Fruit fly (Drosophila melanogaster) whole organism, embryonic: ENCODE data around the gene CG33282.

Experiments
- Ada2b ChIP-seq: fragments of 200-800 bp; sonication (Bioruptor generic); IDR thresholded peaks from 2 replicates; pipeline ENCODE4 v1.3.6; 2022; ENCODE audit warnings: missing biosample characterization, missing genetic modification characterization
- Antp ChIP-seq: fragments of 200-800 bp; sonication (Bioruptor generic); optimal IDR thresholded peaks from 3 replicates; lab custom pipeline; 2016; ENCODE audit warnings: missing biosample characterization, missing genetic modification characterization
- B-H1 ChIP-seq: fragments of 200-800 bp; sonication (Bioruptor generic); IDR thresholded peaks from 3 replicates; pipeline ENCODE4 v1.3.6; 2022; ENCODE audit warnings: missing biosample characterization, missing genetic modification characterization
- CG10147 ChIP-seq: fragments of 200-800 bp; sonication (Bioruptor generic); optimal IDR thresholded peaks from 2 replicates; lab custom pipeline; 2019; ENCODE audit warnings: missing biosample characterization, mild to moderate bottlenecking, missing genetic modification characterization, moderate library complexity
- CG10654 ChIP-seq: fragments of 200-800 bp; sonication (Bioruptor generic); optimal IDR thresholded peaks from 2 replicates; lab custom pipeline; 2016; ENCODE audit warnings: missing biosample characterization, missing genetic modification characterization
- CG11456 ChIP-seq: fragments of 200-800 bp; sonication (Bioruptor generic); IDR thresholded peaks from 3 replicates; pipeline ENCODE4 v1.3.6; 2022; ENCODE audit warnings: missing biosample characterization, missing genetic modification characterization
- CG11696 ChIP-seq: fragments of 200-800 bp; sonication (Bioruptor generic); IDR thresholded peaks from 2 replicates; pipeline ENCODE4 v1.3.6; 2022; ENCODE audit warnings: missing biosample characterization, missing genetic modification characterization
- CG1233 ChIP-seq: fragments of 200-800 bp; sonication (Bioruptor generic); optimal IDR thresholded peaks from 4 replicates; lab custom pipeline; 2018; ENCODE audit warnings: missing biosample characterization, mild to moderate bottlenecking, missing genetic modification characterization
- CG1529 ChIP-seq: fragments of 200-800 bp; sonication (Bioruptor generic); optimal IDR thresholded peaks from 3 replicates; lab custom pipeline; 2018; ENCODE audit warnings: missing biosample characterization, missing genetic modification characterization
- CG15601 ChIP-seq: fragments of 200-800 bp; sonication (Bioruptor generic); optimal IDR thresholded peaks from 3 replicates; lab custom pipeline; 2019; ENCODE audit warnings: missing biosample characterization, mild to moderate bottlenecking, missing genetic modification characterization, moderate library complexity
- CG17359 ChIP-seq: fragments of 200-800 bp; sonication (Bioruptor generic); optimal IDR thresholded peaks from 3 replicates; lab custom pipeline; 2018; ENCODE audit warnings: missing biosample characterization, mild to moderate bottlenecking, missing genetic modification characterization, moderate library complexity
- CG18476 ChIP-seq: fragments of 200-800 bp; sonication (Bioruptor generic); optimal IDR thresholded peaks from 2 replicates; lab custom pipeline; 2016; ENCODE audit warnings: missing biosample characterization, mild to moderate bottlenecking, missing genetic modification characterization
- CG18764 ChIP-seq: fragments of 200-800 bp; sonication (Bioruptor generic); optimal IDR thresholded peaks from 3 replicates; lab custom pipeline; 2016; ENCODE audit warnings: missing biosample characterization, missing genetic modification characterization
- CG2199 ChIP-seq: fragments of 200-800 bp; sonication (Bioruptor generic); IDR thresholded peaks from 3 replicates; pipeline ENCODE4 v1.3.6; 2022; ENCODE audit warnings: missing biosample characterization, missing genetic modification characterization
- CG3281 ChIP-seq: fragments of 200-800 bp; sonication (Bioruptor generic); optimal IDR thresholded peaks from 3 replicates; lab custom pipeline; 2017; ENCODE audit warnings: missing biosample characterization, mild to moderate bottlenecking, missing genetic modification characterization
- CG33557 ChIP-seq: fragments of 200-800 bp; sonication (Bioruptor generic); optimal IDR thresholded peaks from 2 replicates; lab custom pipeline; 2019; ENCODE audit warnings: missing biosample characterization, mild to moderate bottlenecking, missing genetic modification characterization, moderate library complexity
- CG34224 ChIP-seq: fragments of 200-800 bp; sonication (Bioruptor generic); IDR thresholded peaks from 3 replicates; pipeline ENCODE4 v1.3.6; 2022; ENCODE audit warnings: missing biosample characterization, missing genetic modification characterization; ENCODE audit not compliant: partially characterized antibody
- CG5180 ChIP-seq: fragments of 200-800 bp; sonication (Bioruptor generic); optimal IDR thresholded peaks from 3 replicates; lab custom pipeline; 2017; ENCODE audit warnings: missing biosample characterization, missing genetic modification characterization, mild to moderate bottlenecking, moderate library complexity, missing genetic modification reagents
- CG6254 ChIP-seq: fragments of 200-800 bp; sonication (Bioruptor generic); optimal IDR thresholded peaks from 3 replicates; lab custom pipeline; 2017; ENCODE audit warnings: mild to moderate bottlenecking, missing biosample characterization, missing genetic modification reagents, missing genetic modification characterization
- CG8281 ChIP-seq: fragments of 200-800 bp; sonication (Bioruptor generic); optimal IDR thresholded peaks from 2 replicates; lab custom pipeline; 2018; ENCODE audit warnings: missing biosample characterization, mild to moderate bottlenecking, missing genetic modification characterization, moderate library complexity
- CG8478 ChIP-seq: fragments of >200 bp; optimal IDR thresholded peaks from 2 replicates; lab custom pipeline; 2018
- CG9932 ChIP-seq: fragments of 200-800 bp; sonication (Bioruptor generic); IDR thresholded peaks from 2 replicates; pipeline ENCODE4 v1.3.6; 2022; ENCODE audit warnings: missing biosample characterization, missing genetic modification characterization
- Chrac-16 ChIP-seq: fragments of 200-800 bp; sonication (Bioruptor generic); optimal IDR thresholded peaks from 3 replicates; lab custom pipeline; 2016; ENCODE audit warnings: missing biosample characterization, missing genetic modification characterization
- CkIIα-i1 ChIP-seq: fragments of 200-800 bp; sonication (Bioruptor generic); IDR thresholded peaks from 2 replicates; pipeline ENCODE4 v1.3.6; 2022; ENCODE audit warnings: missing biosample characterization, missing genetic modification characterization
- Doc2 ChIP-seq: fragments of 200-800 bp; sonication (Bioruptor generic); IDR thresholded peaks from 2 replicates; pipeline ENCODE4 v1.3.6; 2022; ENCODE audit warnings: missing biosample characterization, missing genetic modification characterization
- Drgx ChIP-seq: fragments of 200-800 bp; sonication (Bioruptor generic); IDR thresholded peaks from 2 replicates; pipeline ENCODE4 v1.3.6; 2022; ENCODE audit warnings: missing biosample characterization, missing genetic modification characterization
- Hr51 ChIP-seq, 2 experiments: fragments of 200-800 bp; sonication (Bioruptor generic); optimal IDR thresholded peaks; 2 replicates in 1 of 2; 3 replicates in 1 of 2; lab custom pipeline; 2016 to 2018; ENCODE audit warnings: missing biosample characterization in 2 of 2, missing genetic modification characterization in 2 of 2, mild to moderate bottlenecking in 1 of 2, moderate library complexity in 1 of 2
- Hsf ChIP-seq: fragments of 200-800 bp; sonication (Bioruptor generic); optimal IDR thresholded peaks from 3 replicates; lab custom pipeline; 2016; ENCODE audit warnings: missing biosample characterization, missing genetic modification characterization
- MESR4 ChIP-seq: fragments of 200-800 bp; sonication (Bioruptor generic); optimal IDR thresholded peaks from 2 replicates; lab custom pipeline; 2018; ENCODE audit warnings: missing biosample characterization, mild to moderate bottlenecking, missing genetic modification characterization, moderate library complexity
- Med ChIP-seq: fragments of 200-800 bp; sonication (Bioruptor generic); peaks from one replicate; lab custom pipeline; 2016; ENCODE audit warnings: missing biosample characterization, missing genetic modification characterization, mild to moderate bottlenecking, inconsistent platforms, moderate library complexity
- NK7.1 ChIP-seq: fragments of 200-800 bp; sonication (Bioruptor generic); optimal IDR thresholded peaks from 3 replicates; lab custom pipeline; 2016; ENCODE audit warnings: missing biosample characterization, missing genetic modification characterization
- ara ChIP-seq: fragments of 200-800 bp; sonication (Bioruptor generic); IDR thresholded peaks from 2 replicates; pipeline ENCODE4 v1.3.6; 2022; ENCODE audit warnings: missing biosample characterization, missing genetic modification characterization
- bab2 ChIP-seq: fragments of 200-800 bp; sonication (Bioruptor generic); optimal IDR thresholded peaks from 2 replicates; lab custom pipeline; 2016; ENCODE audit warnings: missing biosample characterization, missing genetic modification characterization
- chn ChIP-seq: fragments of 200-800 bp; sonication (Bioruptor generic); optimal IDR thresholded peaks from 2 replicates; lab custom pipeline; 2016; ENCODE audit warnings: missing biosample characterization, missing genetic modification characterization
- da ChIP-seq: fragments of 200-800 bp; sonication (Bioruptor generic); optimal IDR thresholded peaks from 2 replicates; lab custom pipeline; 2016; ENCODE audit warnings: missing biosample characterization, missing genetic modification characterization
- disco-r ChIP-seq: fragments of 200-800 bp; sonication (Bioruptor generic); optimal IDR thresholded peaks from 2 replicates; lab custom pipeline; 2016; ENCODE audit warnings: missing biosample characterization, missing genetic modification characterization
- ems ChIP-seq: fragments of 200-800 bp; sonication (Bioruptor generic); optimal IDR thresholded peaks from 3 replicates; lab custom pipeline; 2016; ENCODE audit warnings: missing biosample characterization, missing genetic modification characterization
- fd3F ChIP-seq: fragments of 200-800 bp; sonication (Bioruptor generic); optimal IDR thresholded peaks from 2 replicates; lab custom pipeline; 2018; ENCODE audit warnings: missing biosample characterization, mild to moderate bottlenecking, missing genetic modification characterization, moderate library complexity
- fd64A ChIP-seq: fragments of 200-800 bp; sonication (Bioruptor generic); optimal IDR thresholded peaks from 3 replicates; lab custom pipeline; 2018; ENCODE audit warnings: missing biosample characterization, mild to moderate bottlenecking, missing genetic modification characterization
- gem ChIP-seq: fragments of 200-800 bp; sonication (Bioruptor generic); optimal IDR thresholded peaks from 2 replicates; lab custom pipeline; 2019; ENCODE audit warnings: missing biosample characterization, mild to moderate bottlenecking, missing genetic modification characterization, moderate library complexity
- inv ChIP-seq: fragments of 200-800 bp; sonication (Bioruptor generic); IDR thresholded peaks from 2 replicates; pipeline ENCODE4 v1.3.6; 2022; ENCODE audit warnings: missing biosample characterization, missing genetic modification characterization; ENCODE audit not compliant: partially characterized antibody
- mam ChIP-seq: fragments of 200-800 bp; sonication (Bioruptor generic); optimal IDR thresholded peaks from 3 replicates; lab custom pipeline; 2016; ENCODE audit warnings: missing biosample characterization, missing genetic modification characterization
- nom ChIP-seq: fragments of 200-800 bp; sonication (Bioruptor generic); optimal IDR thresholded peaks from 2 replicates; lab custom pipeline; 2017; ENCODE audit warnings: missing biosample characterization, missing genetic modification characterization, mild to moderate bottlenecking, moderate library complexity, missing genetic modification reagents
- onecut ChIP-seq: fragments of 200-800 bp; sonication (Bioruptor generic); IDR thresholded peaks from 2 replicates; pipeline ENCODE4 v1.3.6; 2022; ENCODE audit warnings: missing biosample characterization, missing genetic modification characterization
- prd ChIP-seq, 3 experiments: fragments of >200 bp in 2 of 3; fragments of 200-800 bp in 1 of 3; sonication (Bioruptor generic) in 1 of 3; optimal IDR thresholded peaks in 2 of 3; IDR thresholded peaks in 1 of 3; 2 replicates in 2 of 3; 3 replicates in 1 of 3; pipeline versions ENCODE4 v1.3.6 to Lab custom; 2017 to 2022; ENCODE audit warnings: missing biosample characterization in 1 of 3, missing genetic modification characterization in 1 of 3
- ro ChIP-seq: fragments of 200-800 bp; sonication (Bioruptor generic); IDR thresholded peaks from 2 replicates; pipeline ENCODE4 v1.3.6; 2022; ENCODE audit warnings: missing biosample characterization, missing genetic modification characterization
- schlank ChIP-seq: fragments of 200-800 bp; sonication (Bioruptor generic); optimal IDR thresholded peaks from 2 replicates; lab custom pipeline; 2018; ENCODE audit warnings: missing biosample characterization, mild to moderate bottlenecking, missing genetic modification characterization
- slou ChIP-seq: fragments of 200-800 bp; sonication (Bioruptor generic); optimal IDR thresholded peaks from 3 replicates; lab custom pipeline; 2016; ENCODE audit warnings: missing biosample characterization, missing genetic modification characterization
- tx ChIP-seq: fragments of 200-800 bp; sonication (Bioruptor generic); optimal IDR thresholded peaks from 2 replicates; lab custom pipeline; 2016; ENCODE audit warnings: missing biosample characterization, missing genetic modification characterization
- yki ChIP-seq: fragments of >200 bp; optimal IDR thresholded peaks from 3 replicates; lab custom pipeline; 2018

Gene CG33282

DNA sequence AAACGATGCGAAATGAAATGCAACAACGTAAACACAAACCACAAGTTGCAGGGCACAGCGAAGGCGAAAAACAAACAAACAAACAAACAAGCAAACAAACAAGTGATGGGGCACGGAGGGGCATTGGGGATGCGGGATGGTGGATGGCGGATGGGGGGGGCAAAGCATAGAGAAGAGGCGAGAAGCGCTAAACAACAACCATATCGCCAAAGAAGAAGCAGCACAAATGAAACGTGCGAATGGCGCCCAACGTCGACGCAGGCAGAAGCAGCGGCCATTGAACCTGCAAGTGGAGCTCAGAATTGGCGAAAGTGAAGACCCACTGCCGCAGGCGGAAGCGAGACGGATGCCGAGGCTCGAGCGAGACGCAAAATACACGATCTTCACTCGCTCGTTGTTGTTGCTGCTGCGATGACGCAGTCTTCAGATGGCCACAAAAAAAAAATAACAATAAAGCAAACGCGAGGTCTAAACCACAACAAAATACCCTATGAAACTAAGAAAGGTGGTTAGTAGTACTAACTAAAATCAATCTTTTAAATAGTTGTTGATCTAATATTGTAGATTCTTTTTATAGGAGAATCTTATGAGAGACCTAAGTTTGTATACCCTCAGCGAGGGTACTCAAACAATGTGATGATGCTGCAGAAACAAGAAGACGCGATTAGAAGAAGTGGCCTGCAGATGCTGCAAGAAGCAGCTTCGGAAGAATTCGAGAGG lies 18.2 kb downstream of the CG33282 start (continued):
- TF ChIP-seq CG18764, result no peak
- no peak for TF ChIP-seq disco-r (GFP tag; lab: Kevin White, UChicago)
- TF ChIP-seq CG11456 (GFP tag; lab: Robert Waterston, UW), result 0 out of 3 replicates have a peak, but pooled peaks have one; percentile 5
- TF ChIP-seq NK7.1 (GFP tag; lab: Kevin White, UChicago), result no peak
- no peak for TF ChIP-seq CkIIα-i1 (GFP tag; lab: Robert Waterston, UW)
- no peak for TF ChIP-seq CG17359
- TF ChIP-seq yki (lab: Kevin White, UChicago), result no peak
- no peak for TF ChIP-seq da (GFP tag; lab: Kevin White, UChicago)
- no peak for TF ChIP-seq MESR4
- TF ChIP-seq nom, result peak; percentile 8
- no peak for TF ChIP-seq ro (GFP tag; lab: Robert Waterston, UW)
- TF ChIP-seq CG10654 (GFP tag; lab: Kevin White, UChicago), result no peak
- no peak for TF ChIP-seq CG9932 (GFP tag; lab: Robert Waterston, UW)
- TF ChIP-seq CG6254 (GFP tag; lab: Kevin White, UChicago), result no peak
- TF ChIP-seq Hsf (GFP tag; lab: Kevin White, UChicago), result no peak
- no peak for TF ChIP-seq ara (GFP tag; lab: Robert Waterston, UW)
- TF ChIP-seq CG5180 (GFP tag; lab: Kevin White, UChicago), result no peak
- TF ChIP-seq CG8281 (tag; lab: Kevin White, UChicago), result no peak
- no peak for TF ChIP-seq mam (GFP tag; lab: Kevin White, UChicago)
- TF ChIP-seq CG8478 (lab: Kevin White, UChicago), result no peak
- TF ChIP-seq Drgx (GFP tag; lab: Robert Waterston, UW), result peak; percentile 80
- TF ChIP-seq Chrac-16, result no peak
- no peak for TF ChIP-seq CG2199 (GFP tag; lab: Robert Waterston, UW)
- no peak for TF ChIP-seq CG18476 (GFP tag; lab: Kevin White, UChicago)
- no peak for TF ChIP-seq slou
- TF ChIP-seq CG1233 (GFP tag; lab: Kevin White, UChicago), result no peak
- no peak for TF ChIP-seq CG10147 (GFP tag; lab: Kevin White, UChicago)
- TF ChIP-seq CG15601 (tag; lab: Kevin White, UChicago), result no peak
- no peak for TF ChIP-seq Antp (GFP tag; lab: Kevin White, UChicago)
- no peak for TF ChIP-seq bab2 (GFP tag; lab: Kevin White, UChicago)
- no peak for TF ChIP-seq Doc2
- TF ChIP-seq prd (optimal IDR thresholded peaks at IDR 0.05; lab: Kevin White, UChicago), result no peak
- peak; percentile 42; the same call in 1 of the 3 replicates for TF ChIP-seq prd (GFP tag; IDR thresholded peaks at IDR 0.05; lab: Robert Waterston, UW)
- TF ChIP-seq CG1529, result peak; percentile 24
- peak; percentile 25 for TF ChIP-seq fd64A (GFP tag; lab: Kevin White, UChicago)
- no peak for TF ChIP-seq Ada2b
- no peak for TF ChIP-seq chn (GFP tag; lab: Kevin White, UChicago)
- TF ChIP-seq inv (GFP tag; lab: Robert Waterston, UW), result no peak
- TF ChIP-seq tx (GFP tag; lab: Kevin White, UChicago), result no peak
- TF ChIP-seq CG33557, result peak; percentile 29
- TF ChIP-seq schlank, result no peak
- no peak for TF ChIP-seq ems (GFP tag; lab: Kevin White, UChicago)
- no peak for TF ChIP-seq CG34224 (GFP tag; lab: Robert Waterston, UW)
- peak; percentile 11 for TF ChIP-seq gem (tag; lab: Kevin White, UChicago)
- TF ChIP-seq Hr51 (GFP tag; optimal IDR thresholded peaks at IDR 0.05; lab: Kevin White, UChicago), result no peak
- TF ChIP-seq B-H1, result no peak
- peak; percentile 49 for TF ChIP-seq Med (GFP tag; lab: Kevin White, UChicago)
- no peak for TF ChIP-seq CG3281 (GFP tag; lab: Kevin White, UChicago)
- TF ChIP-seq fd3F, result no peak
- no peak for TF ChIP-seq CG11696 (GFP tag; lab: Robert Waterston, UW)
- TF ChIP-seq onecut (GFP tag; lab: Robert Waterston, UW), result no peak
